Worm (Caenorhabditis elegans): ENCODE data around the gene K01F9.2.

The K01F9.2 gene

ce11 chrIII:8850482-8851047 lies 26.4 kb downstream of the K01F9.2 start, which contains the start of gene F44E2.9 (continued):
- TF ChIP-seq madf-10 (tag; optimal IDR thresholded peaks at IDR 0.05) (peak; percentile 17), cebp-1 (GFP tag; IDR thresholded peaks at IDR 0.05) (no peak), cebp-1 (tag; optimal IDR thresholded peaks at IDR 0.05) (peak; percentile 33), rec-8 (tag; optimal IDR thresholded peaks at IDR 0.05) (no peak), him-1 (tag; optimal IDR thresholded peaks at IDR 0.05) (peak; percentile 1), K12H6.12 (tag; optimal IDR thresholded peaks at IDR 0.05) (peak; percentile 41), nhr-80 (tag; optimal IDR thresholded peaks at IDR 0.05) (peak; percentile 10), egl-44 (GFP tag; IDR thresholded peaks at IDR 0.05) (no peak), pbrm-1 (GFP tag; IDR thresholded peaks at IDR 0.05) (peak; percentile 57; the same call in 1 of the 2 replicates), dpl-1 (GFP tag; optimal IDR thresholded peaks at IDR 0.05) (peak; percentile 79), mcd-1 (GFP tag; IDR thresholded peaks at IDR 0.05) (peak; percentile 78), Y53G8AR.9 (GFP tag; conservative IDR thresholded peaks at IDR 0.05) (no peak), ceh-91 (GFP tag; IDR thresholded peaks at IDR 0.05) (peak; percentile 41; the same call in 1 of the 2 replicates)

ce11 chrIII:8849507-8849906 lies 27.4 kb downstream of the K01F9.2 start, which contains the start of gene F44E2.8:
Gene F44E2.8 (minus strand): TSS chrIII:8849877.
- TF ChIP-seq xnd-1 (tag; optimal IDR thresholded peaks at IDR 0.05) = peak; percentile 14
- TF ChIP-seq K12H6.12 (tag; optimal IDR thresholded peaks at IDR 0.05) = no peak
- TF ChIP-seq F22D6.2 (tag; optimal IDR thresholded peaks at IDR 0.05) = no peak
- TF ChIP-seq repo-1 (tag; optimal IDR thresholded peaks at IDR 0.05) = peak; percentile 38
- TF ChIP-seq madf-6 (GFP tag; IDR thresholded peaks at IDR 0.05) = peak; percentile 55
- TF ChIP-seq athp-1 (tag; optimal IDR thresholded peaks at IDR 0.05) = peak; percentile 17
- 0 out of 2 replicates have a peak, but pooled peaks have one; percentile 52 for TF ChIP-seq nfyb-1 (GFP tag; IDR thresholded peaks at IDR 0.05)
- TF ChIP-seq attf-6 (GFP tag; IDR thresholded peaks at IDR 0.05) = 0 out of 2 replicates have a peak, but pooled peaks have one; percentile 15
- TF ChIP-seq ztf-18 (tag; optimal IDR thresholded peaks at IDR 0.05) = peak; percentile 17
- TF ChIP-seq hmg-1.2 (GFP tag; IDR thresholded peaks at IDR 0.05) = 0 out of 2 replicates have a peak, but pooled peaks have one; percentile 16

ce11 chrIII:8848372-8848771 lies 28.6 kb downstream of the K01F9.2 start, which contains the start of gene F44E2.7:
Gene F44E2.7 (minus strand): TSS chrIII:8848472.
- no peak for TF ChIP-seq sea-2 (GFP tag; IDR thresholded peaks at IDR 0.05)
- TF ChIP-seq let-526 (GFP tag; IDR thresholded peaks at IDR 0.05) = no peak
- TF ChIP-seq B0261.1 (tag; optimal IDR thresholded peaks at IDR 0.05) = no peak
- TF ChIP-seq F57C9.4 (tag; optimal IDR thresholded peaks at IDR 0.05) = no peak
- TF ChIP-seq lin-40 (tag; optimal IDR thresholded peaks at IDR 0.05) = no peak
- no peak for TF ChIP-seq akir-1 (GFP tag; optimal IDR thresholded peaks at IDR 0.05)
- no peak for TF ChIP-seq cebp-1 (GFP tag; IDR thresholded peaks at IDR 0.05)
- no peak for TF ChIP-seq cebp-1 (tag; optimal IDR thresholded peaks at IDR 0.05)
- TF ChIP-seq attf-3 (GFP tag; conservative IDR thresholded peaks at IDR 0.05) = no peak
- no peak for TF ChIP-seq snpc-3.4 (tag; optimal IDR thresholded peaks at IDR 0.05)
- TF ChIP-seq egl-18 (GFP tag; IDR thresholded peaks at IDR 0.05) = no peak
- no peak for TF ChIP-seq efl-1 (GFP tag; optimal IDR thresholded peaks at IDR 0.05)
- no peak for TF ChIP-seq bed-2 (GFP tag; IDR thresholded peaks at IDR 0.05)
- TF ChIP-seq rcor-1 (GFP tag; IDR thresholded peaks at IDR 0.05) = no peak
- TF ChIP-seq ztf-22 (GFP tag; optimal IDR thresholded peaks at IDR 0.05) = no peak
- no peak for TF ChIP-seq gei-17 (GFP tag; optimal IDR thresholded peaks at IDR 0.05)
- TF ChIP-seq lin-26 (GFP tag; IDR thresholded peaks at IDR 0.05) = no peak

Measured in whole organism, young adult.